Fruit fly (Drosophila melanogaster) whole organism, adult: ENCODE results near the gene mtSSB.
"Not testable (repeated sequence)": the region's sequence is repeated elsewhere in the genome, so short reads cannot be mapped to it uniquely, and the experiment has no call there.

Source experiments
- CG33017 ChIP-seq: fragments of 200-800 bp; sonication (Bioruptor generic); optimal IDR thresholded peaks from 2 replicates; lab custom pipeline; 2018; ENCODE audit warnings: missing biosample characterization, mild to moderate bottlenecking, missing genetic modification characterization, moderate library complexity
- Clk ChIP-seq: fragments of 200-800 bp; sonication (Bioruptor generic); optimal IDR thresholded peaks from 2 replicates; lab custom pipeline; 2017; ENCODE audit warnings: missing biosample characterization, missing genetic modification characterization
- bab1 ChIP-seq: fragments of 200-800 bp; sonication (Bioruptor generic); optimal IDR thresholded peaks from 3 replicates; lab custom pipeline; 2019; ENCODE audit warnings: missing biosample characterization, mild to moderate bottlenecking, missing genetic modification characterization, moderate library complexity
- cic ChIP-seq: fragments of 200-800 bp; sonication (Bioruptor generic); optimal IDR thresholded peaks from 2 replicates; lab custom pipeline; 2017; ENCODE audit warnings: missing biosample characterization, mild to moderate bottlenecking, missing genetic modification characterization, moderate library complexity
- cnc ChIP-seq, 2 experiments: fragments of >200 bp; optimal IDR thresholded peaks; 2 replicates each; lab custom pipeline; 2017
- kay ChIP-seq: fragments of 200-800 bp; sonication (Bioruptor generic); peaks from one replicate; lab custom pipeline; 2016; ENCODE audit warnings: missing biosample characterization, missing genetic modification characterization, borderline replicate concordance
- pad ChIP-seq: fragments of 200-800 bp; sonication (Bioruptor generic); optimal IDR thresholded peaks from 3 replicates; lab custom pipeline; 2017; ENCODE audit warnings: missing biosample characterization, missing genetic modification characterization, mild to moderate bottlenecking, moderate library complexity, missing genetic modification reagents

dm6 chr3R:16189464-16189863 lies 15.6 kb downstream of the mtSSB start, which contains the start of gene Bin1:
- TF ChIP-seq bab1 (GFP tag; lab: Kevin White, UChicago); cic (GFP tag; lab: Kevin White, UChicago); cnc (optimal IDR thresholded peaks at IDR 0.05; lab: Kevin White, UChicago); Clk; kay (GFP tag; lab: Kevin White, UChicago); CG33017 (tag; lab: Kevin White, UChicago); pad: not testable (repeated sequence)
